Fruit fly (Drosophila melanogaster): ENCODE measurements around the gene CG9737.

CG9737 gene

dm6 chr3R:30252882-30253281, 9.8 kb upstream of the CG9737 start, which contains the start of gene CG18404:
TSS of gene CG18404 (plus strand) at chr3R:30253182.
- TF ChIP-seq Dif (GFP tag; optimal IDR thresholded peaks at IDR 0.05; ENCODE audit: partially characterized antibody), result no peak
- TF ChIP-seq Hr78 (GFP tag; optimal IDR thresholded peaks at IDR 0.05), result no peak
- no peak for TF ChIP-seq lola (GFP tag; optimal IDR thresholded peaks at IDR 0.05)
- no peak for TF ChIP-seq Mio (GFP tag; optimal IDR thresholded peaks at IDR 0.05)
- no peak for TF ChIP-seq Sp1 (GFP tag; optimal IDR thresholded peaks at IDR 0.05)
- no peak for TF ChIP-seq foxo (GFP tag; optimal IDR thresholded peaks at IDR 0.05)
- TF ChIP-seq tai (GFP tag; optimal IDR thresholded peaks at IDR 0.05), result no peak
- TF ChIP-seq Jra (GFP tag; optimal IDR thresholded peaks at IDR 0.05), result no peak
- no peak for TF ChIP-seq HLH106 (tag; optimal IDR thresholded peaks at IDR 0.05)
- TF ChIP-seq GATAd (GFP tag; optimal IDR thresholded peaks at IDR 0.05), result no peak
- TF ChIP-seq Hr83 (GFP tag; optimal IDR thresholded peaks at IDR 0.05; ENCODE audit: poor library complexity, severe bottlenecking), result no peak
- no peak for TF ChIP-seq Rel (GFP tag; optimal IDR thresholded peaks at IDR 0.05)
- no peak for TF ChIP-seq Rel (tag; optimal IDR thresholded peaks at IDR 0.05)
- no peak for TF ChIP-seq CG32264 (GFP tag; optimal IDR thresholded peaks at IDR 0.05)
- TF ChIP-seq h (GFP tag; optimal IDR thresholded peaks at IDR 0.05), result no peak
- TF ChIP-seq pan (optimal IDR thresholded peaks at IDR 0.05), result no peak
- no peak for TF ChIP-seq N (GFP tag; optimal IDR thresholded peaks at IDR 0.05)
- TF ChIP-seq ey (GFP tag; optimal IDR thresholded peaks at IDR 0.05), result no peak
- no peak for TF ChIP-seq CrebA (GFP tag; optimal IDR thresholded peaks at IDR 0.05; ENCODE audit: borderline replicate concordance)
- no peak for TF ChIP-seq brk (GFP tag; optimal IDR thresholded peaks at IDR 0.05)
- TF ChIP-seq rgr (GFP tag; optimal IDR thresholded peaks at IDR 0.05), result no peak

dm6 chr3R:30252317-30252716, 9.2 kb upstream of the CG9737 start:
- TF ChIP-seq Jra (GFP tag; optimal IDR thresholded peaks at IDR 0.05) (no peak), CrebA (GFP tag; optimal IDR thresholded peaks at IDR 0.05; ENCODE audit: borderline replicate concordance) (no peak), h (GFP tag; optimal IDR thresholded peaks at IDR 0.05) (no peak), dmrt93B (GFP tag; optimal IDR thresholded peaks at IDR 0.05) (no peak), ey (GFP tag; optimal IDR thresholded peaks at IDR 0.05) (no peak), br (GFP tag; optimal IDR thresholded peaks at IDR 0.05) (no peak), GATAd (GFP tag; optimal IDR thresholded peaks at IDR 0.05) (no peak), Vsx2 (GFP tag; optimal IDR thresholded peaks at IDR 0.05; ENCODE audit: partially characterized antibody) (no peak)

DNA sequence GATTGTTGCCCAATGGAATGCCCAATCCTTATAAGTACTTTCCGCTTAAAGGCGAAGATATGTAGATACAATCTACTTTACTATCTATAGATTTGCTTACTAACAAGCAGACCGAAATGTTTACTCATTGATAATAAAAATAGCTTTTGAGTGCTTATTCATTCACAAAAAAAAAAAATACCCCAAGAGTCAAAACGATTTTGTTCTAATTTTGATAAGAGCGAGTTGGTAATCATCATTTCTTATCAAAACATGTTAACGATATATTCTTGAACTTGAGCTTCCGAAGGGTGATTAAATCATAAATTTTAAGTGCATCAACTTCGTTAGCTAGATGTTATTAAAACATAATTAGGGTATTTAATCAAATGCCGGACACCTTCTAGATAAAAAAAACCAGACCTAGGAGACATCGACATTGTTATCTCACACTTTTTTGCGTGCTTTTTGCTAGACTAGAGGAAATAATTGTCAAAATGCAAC, 7.4 kb upstream of the CG9737 start, which contains the start of gene CG9682:
Gene CG9682, plus strand, starts transcription at position 433 of the 483 bp plus-strand sequence.
- TF ChIP-seq woc (GFP tag; optimal IDR thresholded peaks at IDR 0.05) (no peak), HLH106 (tag; optimal IDR thresholded peaks at IDR 0.05) (no peak), dl (GFP tag; optimal IDR thresholded peaks at IDR 0.05; ENCODE audit: insufficient read depth in 1 of 2, partially characterized antibody in 2 of 2) (no peak), psq (GFP tag; optimal IDR thresholded peaks at IDR 0.05) (no peak), Myc (optimal IDR thresholded peaks at IDR 0.05) (no peak), h (GFP tag; optimal IDR thresholded peaks at IDR 0.05) (no peak), Dfd (GFP tag; optimal IDR thresholded peaks at IDR 0.05) (no peak), fru (GFP tag; optimal IDR thresholded peaks at IDR 0.05) (no peak), jim (GFP tag; optimal IDR thresholded peaks at IDR 0.05) (no peak), Abd-B (GFP tag; optimal IDR thresholded peaks at IDR 0.05) (no peak), foxo (GFP tag; optimal IDR thresholded peaks at IDR 0.05) (no peak), CG9705 (GFP tag; optimal IDR thresholded peaks at IDR 0.05) (no peak), sv (GFP tag; optimal IDR thresholded peaks at IDR 0.05) (no peak), Sp1 (GFP tag; optimal IDR thresholded peaks at IDR 0.05) (no peak), dmrt93B (GFP tag; optimal IDR thresholded peaks at IDR 0.05) (no peak), Hnf4 (GFP tag; optimal IDR thresholded peaks at IDR 0.05) (no peak), Vsx2 (GFP tag; optimal IDR thresholded peaks at IDR 0.05; ENCODE audit: partially characterized antibody) (no peak), br (GFP tag; optimal IDR thresholded peaks at IDR 0.05) (no peak), GATAd (GFP tag; optimal IDR thresholded peaks at IDR 0.05) (no peak)

DNA sequence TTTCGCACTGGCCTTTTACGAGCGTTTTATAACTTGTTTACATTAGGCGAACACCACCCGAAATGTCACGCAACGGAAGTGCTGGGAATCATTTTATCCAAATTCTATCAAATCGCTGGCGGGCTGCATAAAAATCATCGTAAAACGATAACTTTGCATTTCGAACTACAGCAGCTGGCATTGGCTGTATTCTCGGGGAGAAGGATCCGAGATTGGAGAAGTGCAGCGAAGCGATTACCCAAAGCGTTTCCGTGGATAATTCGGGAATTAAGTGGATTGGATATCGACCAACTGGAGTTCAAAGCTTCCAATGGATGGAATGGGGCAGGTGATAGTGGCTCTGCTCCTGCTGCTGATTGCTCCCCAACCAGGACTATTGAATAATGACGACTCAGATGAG, 6.2 kb upstream of the CG9737 start, which contains the start of gene CG34299:
Gene CG34299, plus strand, starts transcription at position 301 of the 400 bp plus-strand sequence.
- TF ChIP-seq dl (GFP tag; optimal IDR thresholded peaks at IDR 0.05; ENCODE audit: insufficient read depth in 1 of 2, partially characterized antibody in 2 of 2), result no peak
- no peak for TF ChIP-seq N (GFP tag; optimal IDR thresholded peaks at IDR 0.05)
- no peak for TF ChIP-seq dsf (GFP tag; optimal IDR thresholded peaks at IDR 0.05; ENCODE audit: borderline replicate concordance)
- no peak for TF ChIP-seq Myc (optimal IDR thresholded peaks at IDR 0.05)
- no peak for TF ChIP-seq foxo (GFP tag; optimal IDR thresholded peaks at IDR 0.05)
- no peak for TF ChIP-seq rgr (GFP tag; optimal IDR thresholded peaks at IDR 0.05)
- TF ChIP-seq Hr78 (GFP tag; optimal IDR thresholded peaks at IDR 0.05), result no peak
- TF ChIP-seq brk (GFP tag; optimal IDR thresholded peaks at IDR 0.05), result no peak
- TF ChIP-seq Hr83 (GFP tag; optimal IDR thresholded peaks at IDR 0.05; ENCODE audit: poor library complexity, severe bottlenecking), result no peak
- TF ChIP-seq fru (GFP tag; optimal IDR thresholded peaks at IDR 0.05), result no peak
- no peak for TF ChIP-seq lola (GFP tag; optimal IDR thresholded peaks at IDR 0.05)
- TF ChIP-seq Vsx2 (GFP tag; optimal IDR thresholded peaks at IDR 0.05; ENCODE audit: partially characterized antibody), result no peak
